Worm (Caenorhabditis elegans) whole organism, late embryonic: Measurements from ENCODE around the gene acbp-5.

ENCODE experiments used
- ama-1 ChIP-seq: fragments of 150-350 bp; optimal IDR thresholded peaks from 2 replicates; lab custom pipeline; 2014
- ceh-6 ChIP-seq: fragments of 200-800 bp; sonication (Bioruptor generic); optimal IDR thresholded peaks from 2 replicates; lab custom pipeline; 2018; ENCODE audit warnings: mild to moderate bottlenecking, missing genetic modification characterization, missing compliant biosample characterization
- ceh-9 ChIP-seq: sonication (generic microtip); optimal IDR thresholded peaks from 2 replicates; lab custom pipeline; 2016; ENCODE audit warnings: mild to moderate bottlenecking, missing genetic modification characterization, inconsistent platforms, missing compliant biosample characterization
- dve-1 ChIP-seq: sonication (generic microtip); optimal IDR thresholded peaks from 2 replicates; lab custom pipeline; 2017; ENCODE audit warnings: antibody characterized with exemption, mild to moderate bottlenecking, missing genetic modification characterization, missing compliant biosample characterization
- hlh-13 ChIP-seq: fragments of 200-800 bp; sonication (Bioruptor generic); optimal IDR thresholded peaks from 2 replicates; lab custom pipeline; 2018; ENCODE audit warnings: mild to moderate bottlenecking, missing genetic modification characterization, missing compliant biosample characterization
- hlh-8 ChIP-seq: sonication (generic microtip); optimal IDR thresholded peaks from 2 replicates; lab custom pipeline; 2016; ENCODE audit warnings: missing genotype, missing genetic modification characterization, missing compliant biosample characterization
- lin-11 ChIP-seq: fragments of 200-800 bp; sonication (Bioruptor generic); optimal IDR thresholded peaks from 2 replicates; lab custom pipeline; 2018; ENCODE audit warnings: mild to moderate bottlenecking, missing genetic modification characterization, missing compliant biosample characterization
- nfya-1 ChIP-seq: sonication (generic microtip); optimal IDR thresholded peaks from 2 replicates; lab custom pipeline; 2017; ENCODE audit warnings: missing genetic modification characterization, mild to moderate bottlenecking, missing compliant biosample characterization, antibody characterized with exemption, moderate library complexity
- tbx-2 ChIP-seq: sonication (generic microtip); optimal IDR thresholded peaks from 2 replicates; lab custom pipeline; 2016; ENCODE audit warnings: missing genetic modification characterization, missing compliant biosample characterization

DNA sequence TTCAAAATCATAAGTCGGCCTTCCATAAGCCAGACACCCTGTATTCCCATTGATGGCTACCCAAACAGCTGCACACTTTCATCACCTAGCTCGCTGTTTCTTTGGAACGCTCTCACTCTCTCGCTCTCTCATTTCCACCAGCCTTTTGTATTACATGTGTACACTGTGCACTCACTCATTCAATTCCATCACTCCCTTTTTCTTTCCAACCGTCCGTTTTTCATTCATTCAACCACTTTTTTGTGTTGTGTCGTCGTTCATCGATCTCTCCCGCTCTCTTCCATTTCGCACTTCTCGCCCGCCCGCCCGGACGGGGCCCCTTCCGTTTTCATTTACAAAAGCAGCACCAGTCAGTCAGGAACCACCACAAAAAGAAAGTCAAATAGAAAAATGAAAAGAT, 16.5 kb upstream of the acbp-5 start:
- no peak for TF ChIP-seq hlh-13 (GFP tag; lab: Kevin White, UChicago)
- TF ChIP-seq ama-1 (lab: Kevin White, UChicago), result no peak
- no peak for TF ChIP-seq ceh-6 (GFP tag; lab: Kevin White, UChicago)
- no peak for TF ChIP-seq ceh-9 (tag; lab: Kevin White, UChicago)
- peak; percentile 33 for TF ChIP-seq tbx-2 (tag; lab: Kevin White, UChicago)
- no peak for TF ChIP-seq dve-1
- TF ChIP-seq nfya-1 (tag; lab: Kevin White, UChicago), result no peak
- no peak for TF ChIP-seq lin-11 (tag; lab: Kevin White, UChicago)
- TF ChIP-seq hlh-8 (tag; lab: Kevin White, UChicago), result no peak
